Fruit fly (Drosophila melanogaster): Measurements from ENCODE around the gene CG10508.
A peak's percentile ranks its signal among the peaks of the same experiment; 100 is the strongest.

CG10508 gene

DNA sequence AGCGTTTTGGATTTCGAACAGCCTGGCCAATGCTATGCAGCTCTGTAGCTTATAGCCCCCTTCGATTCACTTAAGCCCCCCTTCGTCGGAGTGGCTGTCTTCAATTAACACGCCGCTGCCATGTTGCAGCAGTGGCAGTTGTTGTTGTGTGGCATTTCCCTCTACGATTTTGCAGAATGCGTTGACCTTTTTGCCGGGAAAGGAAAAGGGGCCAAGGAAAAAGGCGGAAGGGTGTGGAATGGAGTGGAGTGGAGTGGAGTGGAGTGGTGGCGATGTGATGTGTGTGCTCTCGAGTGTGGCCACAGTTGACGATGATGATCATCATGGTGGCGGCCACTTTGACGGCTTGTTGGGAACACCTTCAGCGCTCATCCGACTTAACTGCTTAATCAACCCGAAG is 28.4 kb downstream of the CG10508 start:
- TF ChIP-seq Hr78 (GFP tag; optimal IDR thresholded peaks at IDR 0.05) (no peak), Hr83 (GFP tag; optimal IDR thresholded peaks at IDR 0.05; ENCODE audit: poor library complexity, severe bottlenecking) (no peak), jim (GFP tag; optimal IDR thresholded peaks at IDR 0.05) (no peak), dmrt93B (GFP tag; optimal IDR thresholded peaks at IDR 0.05) (no peak), brk (GFP tag; optimal IDR thresholded peaks at IDR 0.05) (no peak), Dif (GFP tag; optimal IDR thresholded peaks at IDR 0.05; ENCODE audit: partially characterized antibody) (no peak), foxo (GFP tag; optimal IDR thresholded peaks at IDR 0.05) (no peak), CrebA (GFP tag; optimal IDR thresholded peaks at IDR 0.05; ENCODE audit: borderline replicate concordance) (no peak), CG32264 (GFP tag; optimal IDR thresholded peaks at IDR 0.05) (no peak), GATAd (GFP tag; optimal IDR thresholded peaks at IDR 0.05) (no peak), Myc (optimal IDR thresholded peaks at IDR 0.05) (no peak), usp (GFP tag; optimal IDR thresholded peaks at IDR 0.05) (no peak)

DNA sequence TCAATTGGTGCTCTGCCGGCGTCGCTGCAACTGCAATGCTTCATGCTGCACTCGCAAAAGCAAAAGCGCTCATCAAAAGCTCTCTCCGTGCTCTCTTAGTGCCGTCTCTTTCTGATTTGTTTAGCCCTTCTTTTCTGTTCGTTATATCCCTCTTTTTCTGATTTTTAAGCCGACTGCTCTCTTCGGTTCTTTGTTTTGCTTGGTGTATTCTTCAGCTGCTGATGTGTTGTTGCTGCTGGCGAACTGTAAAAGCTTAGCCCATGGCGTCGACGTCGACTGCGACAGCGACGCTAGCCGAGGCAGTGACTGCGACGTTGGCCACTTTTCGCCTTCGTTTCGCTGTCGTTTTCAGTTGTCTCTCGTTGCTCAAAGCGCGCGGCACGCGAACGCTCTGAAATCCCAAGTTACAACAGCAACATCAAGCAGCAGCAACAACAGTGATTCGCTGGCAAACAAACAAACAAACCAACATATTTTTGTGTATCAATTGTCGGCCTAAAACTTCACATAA is 30.0 kb downstream of the CG10508 start:
- TF ChIP-seq pan (optimal IDR thresholded peaks at IDR 0.05) (no peak), Vsx2 (GFP tag; optimal IDR thresholded peaks at IDR 0.05; ENCODE audit: partially characterized antibody) (no peak), h (GFP tag; optimal IDR thresholded peaks at IDR 0.05) (peak; percentile 57), Sp1 (GFP tag; optimal IDR thresholded peaks at IDR 0.05) (peak; percentile 49), CG9705 (GFP tag; optimal IDR thresholded peaks at IDR 0.05) (no peak), jim (GFP tag; optimal IDR thresholded peaks at IDR 0.05) (no peak), Rel (GFP tag; optimal IDR thresholded peaks at IDR 0.05) (no peak), Rel (tag; optimal IDR thresholded peaks at IDR 0.05) (peak; percentile 47), br (GFP tag; optimal IDR thresholded peaks at IDR 0.05) (peak; percentile 1), OdsH (GFP tag; optimal IDR thresholded peaks at IDR 0.05) (no peak), CrebA (GFP tag; optimal IDR thresholded peaks at IDR 0.05; ENCODE audit: borderline replicate concordance) (peak; percentile 46), foxo (GFP tag; optimal IDR thresholded peaks at IDR 0.05) (no peak), Hnf4 (GFP tag; optimal IDR thresholded peaks at IDR 0.05) (no peak), fru (GFP tag; optimal IDR thresholded peaks at IDR 0.05) (no peak), psq (GFP tag; optimal IDR thresholded peaks at IDR 0.05) (peak; percentile 96), Hr78 (GFP tag; optimal IDR thresholded peaks at IDR 0.05) (no peak), Dif (GFP tag; optimal IDR thresholded peaks at IDR 0.05; ENCODE audit: partially characterized antibody) (peak; percentile 45), dl (GFP tag; optimal IDR thresholded peaks at IDR 0.05; ENCODE audit: insufficient read depth in 1 of 2, partially characterized antibody in 2 of 2) (peak; percentile 58 to 70), rgr (GFP tag; optimal IDR thresholded peaks at IDR 0.05) (peak; percentile 10), lola (GFP tag; optimal IDR thresholded peaks at IDR 0.05) (no peak), Dfd (GFP tag; optimal IDR thresholded peaks at IDR 0.05) (no peak), sage (GFP tag; optimal IDR thresholded peaks at IDR 0.05) (no peak), Abd-B (GFP tag; optimal IDR thresholded peaks at IDR 0.05) (no peak), Hr83 (GFP tag; optimal IDR thresholded peaks at IDR 0.05; ENCODE audit: poor library complexity, severe bottlenecking) (no peak), Myc (optimal IDR thresholded peaks at IDR 0.05) (no peak)

DNA sequence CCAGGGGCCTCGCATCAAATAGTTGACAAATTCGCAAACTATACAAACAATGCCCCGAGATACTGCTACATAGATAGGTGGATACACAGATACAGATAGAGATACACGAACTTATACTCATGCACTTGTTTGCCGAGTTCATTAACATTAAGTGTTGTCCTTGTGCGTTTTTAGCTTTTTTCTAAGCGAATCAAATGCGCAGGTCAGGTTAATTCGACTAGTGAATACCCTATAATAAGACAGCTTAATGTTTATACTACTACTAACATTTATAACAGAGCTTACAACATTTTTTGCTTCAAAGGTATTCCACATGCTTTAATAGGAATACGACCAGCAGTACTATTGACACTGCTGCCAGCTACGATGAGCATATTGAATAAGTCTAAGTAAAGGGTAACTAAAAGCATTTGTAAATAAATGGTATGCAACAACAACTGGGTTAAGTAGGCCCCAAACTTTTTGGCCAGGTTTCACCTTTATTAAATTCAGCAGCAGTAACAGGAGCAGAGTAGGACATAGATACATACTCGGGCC is 31.5 kb downstream of the CG10508 start:
- TF ChIP-seq tai (GFP tag; optimal IDR thresholded peaks at IDR 0.05), result no peak
- no peak for TF ChIP-seq Sp1 (GFP tag; optimal IDR thresholded peaks at IDR 0.05)
- TF ChIP-seq usp (GFP tag; optimal IDR thresholded peaks at IDR 0.05), result no peak
- TF ChIP-seq Abd-B (GFP tag; optimal IDR thresholded peaks at IDR 0.05), result no peak
- TF ChIP-seq Jra (GFP tag; optimal IDR thresholded peaks at IDR 0.05), result no peak
- no peak for TF ChIP-seq dmrt93B (GFP tag; optimal IDR thresholded peaks at IDR 0.05)
- no peak for TF ChIP-seq HLH106 (tag; optimal IDR thresholded peaks at IDR 0.05)
- TF ChIP-seq woc (GFP tag; optimal IDR thresholded peaks at IDR 0.05), result no peak
- TF ChIP-seq N (GFP tag; optimal IDR thresholded peaks at IDR 0.05), result no peak
- no peak for TF ChIP-seq ey (GFP tag; optimal IDR thresholded peaks at IDR 0.05)
- no peak for TF ChIP-seq h (GFP tag; optimal IDR thresholded peaks at IDR 0.05)

Measured in whole organism, wandering third instar larva.